Fruit fly (Drosophila melanogaster) Kc167 (cell line): Measurements from ENCODE around the gene beta-PheRS.

Experiments
- Myc ChIP-seq: fragments of >200 bp; optimal IDR thresholded peaks from 2 replicates; lab custom pipeline; 2017; ENCODE audit warnings: missing external identifiers
- Sin3A ChIP-seq: fragments of >200 bp; optimal IDR thresholded peaks from 2 replicates; lab custom pipeline; 2018; ENCODE audit warnings: missing external identifiers
- h ChIP-seq: fragments of >200 bp; optimal IDR thresholded peaks from 3 replicates; lab custom pipeline; 2018; ENCODE audit warnings: missing external identifiers
- insv ChIP-seq: fragments of >200 bp; optimal IDR thresholded peaks from 3 replicates; lab custom pipeline; 2018; ENCODE audit warnings: missing external identifiers
- psq ChIP-seq: fragments of >200 bp; optimal IDR thresholded peaks from 2 replicates; lab custom pipeline; 2017; ENCODE audit warnings: missing external identifiers
- ttk ChIP-seq: sonication (Bioruptor generic); optimal IDR thresholded peaks from 2 replicates; lab custom pipeline; 2017; ENCODE audit warnings: missing external identifiers

Gene beta-PheRS

dm6 chr3R:24229870-24230422 is 22.5 kb downstream of the beta-PheRS start, which contains the start of gene Spase22-23:
Gene Spase22-23, minus strand, starts transcription at chr3R:24230035.
- TF ChIP-seq Myc (lab: Kevin White, UChicago) (no peak), insv (no peak), psq (lab: Kevin White, UChicago) (no peak), Sin3A (lab: Kevin White, UChicago) (no peak), ttk (lab: Kevin White, UChicago) (no peak), h (no peak)

dm6 chr3R:24228675-24229074 is 23.8 kb downstream of the beta-PheRS start, which contains the start of gene Acp95EF:
Gene Acp95EF, plus strand, starts transcription at chr3R:24228975.
- TF ChIP-seq Myc (lab: Kevin White, UChicago) (no peak), h (no peak), psq (lab: Kevin White, UChicago) (no peak), Sin3A (lab: Kevin White, UChicago) (no peak), insv (no peak), ttk (lab: Kevin White, UChicago) (no peak)

- no peak for TF ChIP-seq Myc (lab: Kevin White, UChicago)
- TF ChIP-seq psq (lab: Kevin White, UChicago) = no peak
- TF ChIP-seq Sin3A (lab: Kevin White, UChicago) = no peak
- no peak for TF ChIP-seq h
- TF ChIP-seq ttk (lab: Kevin White, UChicago) = no peak
- no peak for TF ChIP-seq insv
Observed at dm6 chr3R:24226744-24227143, 25.7 kb downstream of the beta-PheRS start, which contains the start of the genes Spps and CG13609. Gene Spps, minus strand, starts transcription at chr3R:24226934. Gene CG13609, plus strand, starts transcription at chr3R:24227023.

dm6 chr3R:24221334-24222302 is 30.9 kb downstream of the beta-PheRS start, which contains the start of gene twin:
Gene twin, minus strand, starts transcription at chr3R:24221965.
- peak; percentile 47 for TF ChIP-seq psq (lab: Kevin White, UChicago)
- no peak for TF ChIP-seq insv

- no peak for TF ChIP-seq Myc (lab: Kevin White, UChicago)
- no peak for TF ChIP-seq insv
- no peak for TF ChIP-seq h
- TF ChIP-seq ttk (lab: Kevin White, UChicago) = no peak
- no peak for TF ChIP-seq Sin3A (lab: Kevin White, UChicago)
- peak; percentile 3 for TF ChIP-seq psq (lab: Kevin White, UChicago)
Observed at dm6 chr3R:24220845-24221244, 31.6 kb downstream of the beta-PheRS start, which contains the start of gene cav. Gene cav, plus strand, starts transcription at chr3R:24221103.

dm6 chr3R:24219093-24219492 is 33.4 kb downstream of the beta-PheRS start:
- TF ChIP-seq Myc (lab: Kevin White, UChicago) (no peak), ttk (lab: Kevin White, UChicago) (no peak), psq (lab: Kevin White, UChicago) (no peak), h (no peak), insv (no peak), Sin3A (lab: Kevin White, UChicago) (no peak)

- TF ChIP-seq insv = no peak
- TF ChIP-seq h = no peak
- TF ChIP-seq Sin3A (lab: Kevin White, UChicago) = no peak
- no peak for TF ChIP-seq ttk (lab: Kevin White, UChicago)
- TF ChIP-seq Myc (lab: Kevin White, UChicago) = no peak
- TF ChIP-seq psq (lab: Kevin White, UChicago) = no peak
Observed at dm6 chr3R:24218565-24218964, 33.9 kb downstream of the beta-PheRS start, which contains the start of gene CG17786. Gene CG17786, minus strand, starts transcription at chr3R:24218718.

dm6 chr3R:24216017-24216416 is 36.5 kb downstream of the beta-PheRS start:
- TF ChIP-seq Myc (lab: Kevin White, UChicago) (no peak), psq (lab: Kevin White, UChicago) (no peak), h (no peak), insv (no peak), Sin3A (lab: Kevin White, UChicago) (no peak), ttk (lab: Kevin White, UChicago) (no peak)

- TF ChIP-seq Myc (lab: Kevin White, UChicago) = no peak
- TF ChIP-seq h = no peak
- no peak for TF ChIP-seq Sin3A (lab: Kevin White, UChicago)
- no peak for TF ChIP-seq ttk (lab: Kevin White, UChicago)
- no peak for TF ChIP-seq insv
- no peak for TF ChIP-seq psq (lab: Kevin White, UChicago)
Observed at dm6 chr3R:24213644-24214043, 38.8 kb downstream of the beta-PheRS start.

dm6 chr3R:24206341-24207114 is 46.0 kb downstream of the beta-PheRS start:
- TF ChIP-seq psq (lab: Kevin White, UChicago) (no peak), Sin3A (lab: Kevin White, UChicago) (no peak), h (no peak), insv (no peak), Myc (lab: Kevin White, UChicago) (no peak)

- TF ChIP-seq h (no peak), psq (lab: Kevin White, UChicago) (no peak), ttk (lab: Kevin White, UChicago) (no peak), insv (no peak), Sin3A (lab: Kevin White, UChicago) (no peak), Myc (lab: Kevin White, UChicago) (no peak)
Observed at dm6 chr3R:24205935-24206334, 46.5 kb downstream of the beta-PheRS start.
